Fruit fly (Drosophila melanogaster): ENCODE data around the gene Plod.
A peak's percentile ranks its signal among the peaks of the same experiment; 100 is the strongest.

Plod gene

dm6 chr3L:11244024-11244576, 38.3 kb upstream of the Plod start:
- TF ChIP-seq CG11902 (GFP tag; optimal IDR thresholded peaks at IDR 0.05) (no peak), Eip78C (GFP tag) (peak; percentile 24), CG11762 (GFP tag; optimal IDR thresholded peaks at IDR 0.05; ENCODE audit: insufficient read depth) (no peak)

dm6 chr3L:11243292-11243670, 37.5 kb upstream of the Plod start:
- TF ChIP-seq CG6854 (GFP tag; optimal IDR thresholded peaks at IDR 0.05) (no peak), dsx (GFP tag; optimal IDR thresholded peaks at IDR 0.05; ENCODE audit: poor library complexity, severe bottlenecking) (no peak), pdm3 (GFP tag; optimal IDR thresholded peaks at IDR 0.05) (no peak), svp (GFP tag) (no peak), CG3032 (tag; optimal IDR thresholded peaks at IDR 0.05) (no peak), Sox15 (GFP tag; optimal IDR thresholded peaks at IDR 0.05) (no peak), CG10669 (GFP tag; optimal IDR thresholded peaks at IDR 0.05) (no peak), cyc (GFP tag; optimal IDR thresholded peaks at IDR 0.05) (no peak), Ets21C (GFP tag; optimal IDR thresholded peaks at IDR 0.05) (no peak), Hr4 (GFP tag; optimal IDR thresholded peaks at IDR 0.05) (no peak), CG8632 (GFP tag; optimal IDR thresholded peaks at IDR 0.05) (no peak), CG6276 (GFP tag; optimal IDR thresholded peaks at IDR 0.05) (no peak), CG6808 (GFP tag; optimal IDR thresholded peaks at IDR 0.05) (no peak), fkh (GFP tag; optimal IDR thresholded peaks at IDR 0.05) (no peak), spab (GFP tag; optimal IDR thresholded peaks at IDR 0.05) (no peak), CG32006 (GFP tag; optimal IDR thresholded peaks at IDR 0.05) (no peak), CG10631 (GFP tag; optimal IDR thresholded peaks at IDR 0.05) (no peak), ss (GFP tag; optimal IDR thresholded peaks at IDR 0.05) (no peak)

- peak; percentile 12 for TF ChIP-seq acj6 (GFP tag; optimal IDR thresholded peaks at IDR 0.05)
- no peak for TF ChIP-seq CG8119 (GFP tag; IDR thresholded peaks at IDR 0.05)
- TF ChIP-seq fd59A (GFP tag; optimal IDR thresholded peaks at IDR 0.05), result no peak
- peak; percentile 14 for TF ChIP-seq CG6808 (GFP tag; optimal IDR thresholded peaks at IDR 0.05)
- peak; percentile 83 for TF ChIP-seq fkh (GFP tag; optimal IDR thresholded peaks at IDR 0.05)
- peak; percentile 30 for TF ChIP-seq CG10669 (GFP tag; optimal IDR thresholded peaks at IDR 0.05)
- no peak for TF ChIP-seq fd85E (GFP tag; optimal IDR thresholded peaks at IDR 0.05)
- peak; percentile 34 for TF ChIP-seq CG11762 (GFP tag; optimal IDR thresholded peaks at IDR 0.05; ENCODE audit: insufficient read depth)
- TF ChIP-seq dsx (GFP tag; optimal IDR thresholded peaks at IDR 0.05; ENCODE audit: poor library complexity, severe bottlenecking), result peak; percentile 5
- peak; percentile 60 for TF ChIP-seq vri (GFP tag; optimal IDR thresholded peaks at IDR 0.05)
- no peak for TF ChIP-seq Sox15 (GFP tag; optimal IDR thresholded peaks at IDR 0.05)
- peak; percentile 34 for TF ChIP-seq achi (GFP tag; optimal IDR thresholded peaks at IDR 0.05)
- no peak for TF ChIP-seq CG15336 (GFP tag; IDR thresholded peaks at IDR 0.05)
- peak; percentile 26 for TF ChIP-seq CG8632 (GFP tag; optimal IDR thresholded peaks at IDR 0.05)
- peak; percentile 45 for TF ChIP-seq CG10631 (GFP tag; optimal IDR thresholded peaks at IDR 0.05)
- no peak for TF ChIP-seq CG1621 (tag; optimal IDR thresholded peaks at IDR 0.05)
- TF ChIP-seq Eip78C (GFP tag), result peak; percentile 83
- TF ChIP-seq CG6163 (GFP tag; IDR thresholded peaks at IDR 0.05), result peak; percentile 65
- TF ChIP-seq Blimp-1 (GFP tag; optimal IDR thresholded peaks at IDR 0.05), result no peak
- peak; percentile 48 for TF ChIP-seq CG32006 (GFP tag; optimal IDR thresholded peaks at IDR 0.05)
- TF ChIP-seq CG3032 (tag; optimal IDR thresholded peaks at IDR 0.05), result peak; percentile 6
- TF ChIP-seq CG6854 (GFP tag; optimal IDR thresholded peaks at IDR 0.05), result no peak
- TF ChIP-seq Eip75B (GFP tag; optimal IDR thresholded peaks at IDR 0.05), result peak; percentile 32
- peak; percentile 16 for TF ChIP-seq OdsH (GFP tag; optimal IDR thresholded peaks at IDR 0.05)
- peak; percentile 22 for TF ChIP-seq CG4318 (GFP tag; optimal IDR thresholded peaks at IDR 0.05)
- TF ChIP-seq CG34406 (GFP tag; optimal IDR thresholded peaks at IDR 0.05), result peak; percentile 12
- no peak for TF ChIP-seq Sox14 (GFP tag; optimal IDR thresholded peaks at IDR 0.05)
- peak; percentile 24 for TF ChIP-seq Ets96B (tag; optimal IDR thresholded peaks at IDR 0.05)
- no peak for TF ChIP-seq Smox (GFP tag; optimal IDR thresholded peaks at IDR 0.05)
- TF ChIP-seq Gug (GFP tag; IDR thresholded peaks at IDR 0.05), result no peak
- TF ChIP-seq Hr4 (GFP tag; optimal IDR thresholded peaks at IDR 0.05), result peak; percentile 33
- peak; percentile 59; the same call in 2 of the 3 replicates for TF ChIP-seq eg (GFP tag; IDR thresholded peaks at IDR 0.05)
- peak; percentile 28 for TF ChIP-seq svp (GFP tag)
- no peak for TF ChIP-seq spab (GFP tag; optimal IDR thresholded peaks at IDR 0.05)
Measured at dm6 chr3L:11242410-11243291, 36.8 kb upstream of the Plod start.
